Fruit fly (Drosophila melanogaster): ENCODE data around the gene PolA2.
A peak's percentile ranks its signal among the peaks of the same experiment; 100 is the strongest.

Gene PolA2

DNA sequence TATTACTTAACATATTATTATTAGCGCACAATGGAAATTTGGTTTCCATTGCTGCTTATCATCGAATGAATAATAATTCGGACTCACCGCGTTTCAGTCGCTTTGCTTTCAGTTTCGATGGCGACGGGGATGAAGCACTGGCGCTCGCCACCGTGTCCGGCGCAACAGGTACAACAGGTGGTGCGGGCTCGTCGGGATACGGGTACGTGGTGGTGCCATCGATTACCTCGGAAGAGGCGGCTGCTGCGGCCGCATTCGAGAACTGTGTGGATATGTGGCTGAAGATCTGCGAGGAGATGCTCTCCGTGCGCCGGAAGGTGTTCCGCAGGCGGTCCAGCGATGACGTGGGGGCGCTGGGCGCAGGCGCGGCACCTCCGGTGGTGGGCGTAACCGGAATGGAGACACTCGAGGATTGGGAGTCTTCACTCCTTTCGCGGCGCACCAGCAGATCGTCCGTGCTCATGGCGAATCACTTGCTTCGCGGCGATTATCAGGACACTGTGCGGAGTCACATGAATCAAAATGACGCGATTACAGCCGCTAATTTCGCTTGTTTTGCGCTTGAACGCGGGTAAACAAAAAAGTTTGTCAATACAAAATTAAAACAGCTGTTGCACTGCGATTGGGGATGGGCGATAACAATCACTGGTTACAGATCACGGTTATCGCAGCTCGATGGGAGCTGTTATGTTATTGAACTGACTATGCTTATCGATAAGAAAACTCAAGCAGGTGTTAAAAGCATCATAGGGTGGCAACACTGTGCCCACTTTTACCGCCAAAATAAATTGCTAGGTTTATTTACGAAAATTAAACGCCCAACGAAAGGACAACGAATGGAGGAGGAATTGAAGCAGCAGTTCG is at the start of gene PolA2, which contains the start of gene CG31064 (continued):
- no peak for TF ChIP-seq Usf (GFP tag; optimal IDR thresholded peaks at IDR 0.05)
- peak; percentile 11 for TF ChIP-seq CG7987 (GFP tag; optimal IDR thresholded peaks at IDR 0.05)
- TF ChIP-seq CG16815 (GFP tag; optimal IDR thresholded peaks at IDR 0.05) = no peak
- no peak for TF ChIP-seq Atf3 (GFP tag; optimal IDR thresholded peaks at IDR 0.05)
- TF ChIP-seq CG3065 (GFP tag; optimal IDR thresholded peaks at IDR 0.05) = no peak
- no peak for TF ChIP-seq CG7271 (tag; optimal IDR thresholded peaks at IDR 0.05)
- 0 out of 2 replicates have a peak, but pooled peaks have one; percentile 28 for TF ChIP-seq CG4404 (GFP tag; IDR thresholded peaks at IDR 0.05)
- TF ChIP-seq CG4617 (GFP tag; optimal IDR thresholded peaks at IDR 0.05; ENCODE audit: borderline replicate concordance) = peak; percentile 35
- TF ChIP-seq H2.0 (GFP tag; IDR thresholded peaks at IDR 0.05) = no peak
- no peak for TF ChIP-seq CG7745 (tag; optimal IDR thresholded peaks at IDR 0.05)
- TF ChIP-seq onecut (GFP tag; IDR thresholded peaks at IDR 0.05) = no peak
- no peak for TF ChIP-seq CG4730 (GFP tag; IDR thresholded peaks at IDR 0.05)
- TF ChIP-seq zfh2 (GFP tag; optimal IDR thresholded peaks at IDR 0.05) = no peak
- TF ChIP-seq B-H1 (GFP tag; IDR thresholded peaks at IDR 0.05) = no peak
- TF ChIP-seq CG15073 (GFP tag; optimal IDR thresholded peaks at IDR 0.05) = no peak
- no peak for TF ChIP-seq NC2β (GFP tag; optimal IDR thresholded peaks at IDR 0.05)
- TF ChIP-seq gsb (GFP tag; IDR thresholded peaks at IDR 0.05) = no peak
- TF ChIP-seq CG18011 (GFP tag; optimal IDR thresholded peaks at IDR 0.05) = peak; percentile 17
- TF ChIP-seq CG31224 (GFP tag; IDR thresholded peaks at IDR 0.05) = no peak
- no peak for TF ChIP-seq lov (optimal IDR thresholded peaks at IDR 0.05)
- no peak for TF ChIP-seq lov (GFP tag; IDR thresholded peaks at IDR 0.05)
- no peak for TF ChIP-seq Awh (GFP tag; IDR thresholded peaks at IDR 0.05)
- no peak for TF ChIP-seq Atf6 (GFP tag; IDR thresholded peaks at IDR 0.05)
- TF ChIP-seq CG5180 (GFP tag; optimal IDR thresholded peaks at IDR 0.05) = no peak
- TF ChIP-seq eyg (GFP tag; optimal IDR thresholded peaks at IDR 0.05) = no peak
- TF ChIP-seq Hand (GFP tag; optimal IDR thresholded peaks at IDR 0.05) = no peak
- no peak for TF ChIP-seq Taf1 (GFP tag; IDR thresholded peaks at IDR 0.05)
- TF ChIP-seq hth (optimal IDR thresholded peaks at IDR 0.05) = no peak
- TF ChIP-seq CG2678 (tag; optimal IDR thresholded peaks at IDR 0.05) = no peak
- no peak for TF ChIP-seq CG32532 (GFP tag; IDR thresholded peaks at IDR 0.05)
- no peak for TF ChIP-seq CG11723 (GFP tag; optimal IDR thresholded peaks at IDR 0.05)
- no peak for TF ChIP-seq BtbVII (GFP tag; optimal IDR thresholded peaks at IDR 0.05)
- TF ChIP-seq CG12071 (GFP tag; optimal IDR thresholded peaks at IDR 0.05) = no peak
- TF ChIP-seq CG7963 (GFP tag; IDR thresholded peaks at IDR 0.05; ENCODE audit: partially characterized antibody) = peak; percentile 77
- no peak for TF ChIP-seq Bdp1 (GFP tag; optimal IDR thresholded peaks at IDR 0.05)
- TF ChIP-seq CG9797 (GFP tag; optimal IDR thresholded peaks at IDR 0.05) = peak; percentile 40
- TF ChIP-seq CG9727 (GFP tag; optimal IDR thresholded peaks at IDR 0.05) = no peak
- no peak for TF ChIP-seq grau (tag; optimal IDR thresholded peaks at IDR 0.05)
- TF ChIP-seq wek (GFP tag; optimal IDR thresholded peaks at IDR 0.05) = no peak
- no peak for TF ChIP-seq klu (GFP tag; IDR thresholded peaks at IDR 0.05)
- TF ChIP-seq Pdp1 (GFP tag; optimal IDR thresholded peaks at IDR 0.05) = no peak
- peak; percentile 91 for TF ChIP-seq CG2116 (GFP tag; optimal IDR thresholded peaks at IDR 0.05)
- no peak for TF ChIP-seq CG1602 (GFP tag; optimal IDR thresholded peaks at IDR 0.05)
- TF ChIP-seq nmo (GFP tag; optimal IDR thresholded peaks at IDR 0.05) = peak; percentile 25
- 0 out of 3 replicates have a peak, but pooled peaks have one; percentile 5 for TF ChIP-seq Optix (GFP tag; IDR thresholded peaks at IDR 0.05)
- TF ChIP-seq Gsc (GFP tag; IDR thresholded peaks at IDR 0.05) = no peak
- TF ChIP-seq Neu2 (GFP tag; optimal IDR thresholded peaks at IDR 0.05; ENCODE audit: borderline replicate concordance) = no peak
- peak; percentile 13 for TF ChIP-seq vfl (GFP tag; optimal IDR thresholded peaks at IDR 0.05)
- no peak for TF ChIP-seq fd3F (GFP tag; optimal IDR thresholded peaks at IDR 0.05)
- TF ChIP-seq vvl (GFP tag; IDR thresholded peaks at IDR 0.05) = peak; percentile 51

Data from whole organism, embryonic.